Worm (Caenorhabditis elegans) whole organism, late embryonic: Measurements from ENCODE around the gene F44E2.10.

ENCODE experiments used
- F13H6.1 ChIP-seq: sonication (generic microtip); optimal IDR thresholded peaks from 2 replicates; lab custom pipeline; 2016; ENCODE audit warnings: missing genetic modification characterization, missing compliant biosample characterization
- ahr-1 ChIP-seq: sonication (generic microtip); optimal IDR thresholded peaks from 2 replicates; lab custom pipeline; 2016; ENCODE audit warnings: missing genetic modification characterization, missing compliant biosample characterization
- ama-1 ChIP-seq: fragments of 150-350 bp; optimal IDR thresholded peaks from 2 replicates; lab custom pipeline; 2014
- unc-86 ChIP-seq: sonication (generic microtip); optimal IDR thresholded peaks from 2 replicates; lab custom pipeline; 2016; ENCODE audit warnings: missing genetic modification characterization, missing compliant biosample characterization
- ztf-16 ChIP-seq: sonication (generic microtip); optimal IDR thresholded peaks from 2 replicates; lab custom pipeline; 2017; ENCODE audit warnings: missing genetic modification characterization, missing compliant biosample characterization

- TF ChIP-seq ahr-1 (no peak), unc-86 (no peak), ama-1 (lab: Kevin White, UChicago) (no peak), F13H6.1 (tag; lab: Kevin White, UChicago) (no peak), ztf-16 (tag; lab: Kevin White, UChicago) (no peak)
These were observed 42.1 kb upstream of the F44E2.10 start for ce11 chrIII:8873045-8873457.
